Fruit fly (Drosophila melanogaster) whole organism, prepupa: ENCODE data around the gene Ubi-p63E.

ENCODE experiments used
- Blimp-1 ChIP-seq: fragments of 200-800 bp; sonication (Bioruptor generic); optimal IDR thresholded peaks from 3 replicates; lab custom pipeline; 2017; ENCODE audit warnings: missing biosample characterization, missing genetic modification characterization, mild to moderate bottlenecking, moderate library complexity, missing genetic modification reagents
- CG10631 ChIP-seq: fragments of 200-800 bp; sonication (Bioruptor generic); optimal IDR thresholded peaks from 2 replicates; lab custom pipeline; 2016; ENCODE audit warnings: missing biosample characterization, missing genetic modification characterization
- CG10669 ChIP-seq: fragments of 200-800 bp; sonication (Bioruptor generic); optimal IDR thresholded peaks from 3 replicates; lab custom pipeline; 2018; ENCODE audit warnings: missing biosample characterization, mild to moderate bottlenecking, missing genetic modification characterization, moderate library complexity
- CG11294 ChIP-seq: fragments of 200-800 bp; sonication (Bioruptor generic); IDR thresholded peaks from 2 replicates; pipeline ENCODE4 v1.3.6; 2022; ENCODE audit warnings: missing biosample characterization, missing genetic modification characterization
- CG11762 ChIP-seq: fragments of 200-800 bp; sonication (Bioruptor generic); optimal IDR thresholded peaks from 3 replicates; lab custom pipeline; 2016; ENCODE audit warnings: missing biosample characterization, missing genetic modification characterization; ENCODE audit not compliant: insufficient read depth
- CG11902 ChIP-seq: fragments of 200-800 bp; sonication (Bioruptor generic); optimal IDR thresholded peaks from 3 replicates; lab custom pipeline; 2016; ENCODE audit warnings: missing biosample characterization, missing genetic modification characterization
- CG1621 ChIP-seq: fragments of 200-800 bp; sonication (Bioruptor generic); optimal IDR thresholded peaks from 3 replicates; lab custom pipeline; 2018; ENCODE audit warnings: missing biosample characterization, mild to moderate bottlenecking, missing genetic modification characterization
- CG16779 ChIP-seq: fragments of 200-800 bp; sonication (Bioruptor generic); optimal IDR thresholded peaks from 3 replicates; lab custom pipeline; 2017; ENCODE audit warnings: missing biosample characterization, mild to moderate bottlenecking, missing genetic modification characterization
- CG32006 ChIP-seq: fragments of 200-800 bp; sonication (Bioruptor generic); optimal IDR thresholded peaks from 3 replicates; lab custom pipeline; 2017; ENCODE audit warnings: missing biosample characterization, mild to moderate bottlenecking, missing genetic modification characterization
- CG34406 ChIP-seq: fragments of 200-800 bp; sonication (Bioruptor generic); optimal IDR thresholded peaks from 3 replicates; lab custom pipeline; 2016; ENCODE audit warnings: missing biosample characterization, missing genetic modification characterization
- CG4318 ChIP-seq: fragments of 200-800 bp; sonication (Bioruptor generic); optimal IDR thresholded peaks from 3 replicates; lab custom pipeline; 2017; ENCODE audit warnings: missing biosample characterization, mild to moderate bottlenecking, missing genetic modification characterization
- CG6163 ChIP-seq: fragments of 200-800 bp; sonication (Bioruptor generic); IDR thresholded peaks from 3 replicates; pipeline ENCODE4 v1.3.6; 2022; ENCODE audit warnings: missing biosample characterization, missing genetic modification characterization
- CG6276 ChIP-seq: fragments of 200-800 bp; sonication (Bioruptor generic); optimal IDR thresholded peaks from 2 replicates; lab custom pipeline; 2017; ENCODE audit warnings: missing biosample characterization, mild to moderate bottlenecking, missing genetic modification characterization
- CG6808 ChIP-seq: fragments of 200-800 bp; sonication (Bioruptor generic); optimal IDR thresholded peaks from 3 replicates; lab custom pipeline; 2017; ENCODE audit warnings: missing biosample characterization, missing genetic modification characterization, mild to moderate bottlenecking, moderate library complexity, missing genetic modification reagents
- CG7368 ChIP-seq: fragments of 200-800 bp; sonication (Bioruptor generic); optimal IDR thresholded peaks from 3 replicates; lab custom pipeline; 2016; ENCODE audit warnings: missing biosample characterization, missing genetic modification characterization
- CG8119 ChIP-seq: fragments of 200-800 bp; sonication (Bioruptor generic); IDR thresholded peaks from 3 replicates; pipeline ENCODE4 v1.3.6; 2022; ENCODE audit warnings: missing biosample characterization, missing genetic modification characterization
- CG8319 ChIP-seq: fragments of 200-800 bp; sonication (Bioruptor generic); optimal IDR thresholded peaks from 3 replicates; lab custom pipeline; 2016; ENCODE audit warnings: missing biosample characterization, missing genetic modification characterization
- CG8632 ChIP-seq: fragments of 200-800 bp; sonication (Bioruptor generic); optimal IDR thresholded peaks from 3 replicates; lab custom pipeline; 2016; ENCODE audit warnings: missing biosample characterization, missing genetic modification characterization
- CG9139 ChIP-seq: fragments of 200-800 bp; sonication (Bioruptor generic); optimal IDR thresholded peaks from 3 replicates; lab custom pipeline; 2017; ENCODE audit warnings: missing biosample characterization, mild to moderate bottlenecking, missing genetic modification characterization
- Eip78C ChIP-seq: fragments of 200-800 bp; sonication (Bioruptor generic); peaks from one replicate; lab custom pipeline; 2016; ENCODE audit warnings: missing biosample characterization, missing genetic modification characterization
- Eip93F ChIP-seq: fragments of 200-800 bp; sonication (Bioruptor generic); optimal IDR thresholded peaks from 2 replicates; lab custom pipeline; 2016; ENCODE audit warnings: missing biosample characterization, mild to moderate bottlenecking, missing genetic modification characterization
- Ets21C ChIP-seq: fragments of 200-800 bp; sonication (Bioruptor generic); optimal IDR thresholded peaks from 3 replicates; lab custom pipeline; 2016; ENCODE audit warnings: missing biosample characterization, missing genetic modification characterization
- Ets96B ChIP-seq: fragments of 200-800 bp; optimal IDR thresholded peaks from 2 replicates; lab custom pipeline; 2019; ENCODE audit warnings: missing biosample characterization, mild to moderate bottlenecking, missing genetic modification characterization, moderate library complexity
- Gug ChIP-seq: fragments of 200-800 bp; sonication (Bioruptor generic); IDR thresholded peaks from 2 replicates; pipeline ENCODE4 v1.3.6; 2022; ENCODE audit warnings: missing biosample characterization, missing genetic modification characterization
- Hr38 ChIP-seq: sonication (Bioruptor generic); optimal IDR thresholded peaks from 2 replicates; lab custom pipeline; 2016; ENCODE audit warnings: missing biosample characterization, missing genetic modification characterization
- Hr39 ChIP-seq: fragments of 200-800 bp; sonication (Bioruptor generic); optimal IDR thresholded peaks from 2 replicates; lab custom pipeline; 2016; ENCODE audit warnings: missing biosample characterization, missing genetic modification characterization
- Hr4 ChIP-seq: fragments of 200-800 bp; sonication (Bioruptor generic); optimal IDR thresholded peaks from 3 replicates; lab custom pipeline; 2016; ENCODE audit warnings: missing biosample characterization, missing genetic modification characterization
- Lpt ChIP-seq: fragments of 200-800 bp; sonication (Bioruptor generic); optimal IDR thresholded peaks from 3 replicates; lab custom pipeline; 2016; ENCODE audit warnings: missing biosample characterization, missing genetic modification characterization
- Sox102F ChIP-seq: fragments of 200-800 bp; sonication (Bioruptor generic); optimal IDR thresholded peaks from 2 replicates; lab custom pipeline; 2016; ENCODE audit warnings: missing biosample characterization, mild to moderate bottlenecking, missing genetic modification characterization
- Sox15 ChIP-seq: fragments of 200-800 bp; sonication (Bioruptor generic); optimal IDR thresholded peaks from 3 replicates; lab custom pipeline; 2016; ENCODE audit warnings: missing biosample characterization, missing genetic modification characterization
- dac ChIP-seq: fragments of 200-800 bp; sonication (Bioruptor generic); optimal IDR thresholded peaks from 2 replicates; lab custom pipeline; 2017; ENCODE audit warnings: missing biosample characterization, mild to moderate bottlenecking, missing genetic modification characterization
- dsx ChIP-seq: fragments of 200-800 bp; optimal IDR thresholded peaks from 3 replicates; lab custom pipeline; 2019; ENCODE audit warnings: missing biosample characterization, mild to moderate bottlenecking, missing genetic modification characterization, moderate library complexity; ENCODE audit not compliant: poor library complexity, severe bottlenecking
- eg ChIP-seq: fragments of 200-800 bp; sonication (Bioruptor generic); IDR thresholded peaks from 3 replicates; pipeline ENCODE4 v1.3.6; 2022; ENCODE audit warnings: missing biosample characterization, missing genetic modification characterization
- esn ChIP-seq: fragments of 200-800 bp; sonication (Bioruptor generic); optimal IDR thresholded peaks from 2 replicates; lab custom pipeline; 2016; ENCODE audit warnings: missing biosample characterization, mild to moderate bottlenecking, missing genetic modification characterization, moderate library complexity
- fd59A ChIP-seq: fragments of 200-800 bp; sonication (Bioruptor generic); optimal IDR thresholded peaks from 2 replicates; lab custom pipeline; 2017; ENCODE audit warnings: missing biosample characterization, mild to moderate bottlenecking, missing genetic modification characterization, missing genetic modification reagents
- fkh ChIP-seq: fragments of 200-800 bp; sonication (Bioruptor generic); optimal IDR thresholded peaks from 3 replicates; lab custom pipeline; 2017; ENCODE audit warnings: missing biosample characterization, mild to moderate bottlenecking, missing genetic modification characterization, moderate library complexity
- lz ChIP-seq: fragments of 200-800 bp; sonication (Bioruptor generic); optimal IDR thresholded peaks from 3 replicates; lab custom pipeline; 2016; ENCODE audit warnings: missing biosample characterization, missing genetic modification characterization
- net ChIP-seq: fragments of 200-800 bp; sonication (Bioruptor generic); optimal IDR thresholded peaks from 3 replicates; lab custom pipeline; 2016; ENCODE audit warnings: missing biosample characterization, missing genetic modification characterization
- spab ChIP-seq: fragments of 200-800 bp; sonication (Bioruptor generic); optimal IDR thresholded peaks from 2 replicates; lab custom pipeline; 2017; ENCODE audit warnings: missing biosample characterization, mild to moderate bottlenecking, missing genetic modification characterization, missing genetic modification reagents
- ss ChIP-seq, 2 experiments: fragments of 200-800 bp; sonication (Bioruptor generic); optimal IDR thresholded peaks; 2 replicates in 1 of 2; 3 replicates in 1 of 2; lab custom pipeline; 2017 to 2018; ENCODE audit warnings: mild to moderate bottlenecking in 2 of 2, missing biosample characterization in 2 of 2, missing genetic modification characterization in 2 of 2, moderate library complexity in 1 of 2
- topi ChIP-seq: fragments of 200-800 bp; sonication (Bioruptor generic); optimal IDR thresholded peaks from 3 replicates; lab custom pipeline; 2016; ENCODE audit warnings: missing biosample characterization, missing genetic modification characterization

The Ubi-p63E gene

dm6 chr3L:3890860-3891259 lies 12.1 kb downstream of the Ubi-p63E start (continued):
- no peak for TF ChIP-seq net
- TF ChIP-seq CG6276 (GFP tag; lab: Kevin White, UChicago) = no peak
- TF ChIP-seq Hr4 (GFP tag; lab: Kevin White, UChicago) = peak; percentile 30
- TF ChIP-seq Hr39 (GFP tag; lab: Kevin White, UChicago) = peak; percentile 3
- peak; percentile 38 for TF ChIP-seq dsx (GFP tag; lab: Kevin White, UChicago)
- no peak for TF ChIP-seq Blimp-1 (GFP tag; lab: Kevin White, UChicago)
- no peak for TF ChIP-seq CG11902 (GFP tag; lab: Kevin White, UChicago)
- TF ChIP-seq CG6808 (GFP tag; lab: Kevin White, UChicago) = peak; percentile 34
- TF ChIP-seq Ets21C = no peak
- no peak for TF ChIP-seq Gug (GFP tag; lab: Robert Waterston, UW)
- no peak for TF ChIP-seq CG7368
- TF ChIP-seq Lpt (GFP tag; lab: Kevin White, UChicago) = peak; percentile 21
- no peak for TF ChIP-seq lz (GFP tag; lab: Kevin White, UChicago)
- TF ChIP-seq CG32006 (GFP tag; lab: Kevin White, UChicago) = peak; percentile 59
- TF ChIP-seq dac (GFP tag; lab: Kevin White, UChicago) = no peak
- TF ChIP-seq Sox102F (GFP tag; lab: Kevin White, UChicago) = no peak
- peak; percentile 43 for TF ChIP-seq CG10631 (GFP tag; lab: Kevin White, UChicago)
- TF ChIP-seq spab (GFP tag; lab: Kevin White, UChicago) = peak; percentile 29
- TF ChIP-seq CG4318 (GFP tag; lab: Kevin White, UChicago) = no peak
- TF ChIP-seq esn = peak; percentile 18
- no peak for TF ChIP-seq CG8632 (GFP tag; lab: Kevin White, UChicago)
- TF ChIP-seq topi (GFP tag; lab: Kevin White, UChicago) = peak; percentile 2
- TF ChIP-seq CG11294 (GFP tag; lab: Robert Waterston, UW) = no peak
- TF ChIP-seq CG34406 = peak; percentile 7
- TF ChIP-seq Eip78C = peak; percentile 73
- no peak for TF ChIP-seq CG8319 (GFP tag; lab: Kevin White, UChicago)
- TF ChIP-seq fd59A = no peak
- no peak for TF ChIP-seq Hr38 (GFP tag; lab: Kevin White, UChicago)
- TF ChIP-seq CG9139 (GFP tag; lab: Kevin White, UChicago) = no peak
- 0 out of 3 replicates have a peak, but pooled peaks have one; percentile 44 for TF ChIP-seq eg (GFP tag; lab: Robert Waterston, UW)
- peak; percentile 41 for TF ChIP-seq Ets96B (tag; lab: Kevin White, UChicago)
- TF ChIP-seq fkh (GFP tag; lab: Kevin White, UChicago) = no peak
- no peak for TF ChIP-seq Sox15 (GFP tag; lab: Kevin White, UChicago)
- TF ChIP-seq CG8119 (GFP tag; lab: Robert Waterston, UW) = peak; percentile 53; the same call in 1 of the 3 replicates
- TF ChIP-seq CG11762 = no peak

dm6 chr3L:3887392-3887791 lies 15.6 kb downstream of the Ubi-p63E start:
- TF ChIP-seq CG6808 (GFP tag; lab: Kevin White, UChicago) (no peak), CG4318 (GFP tag; lab: Kevin White, UChicago) (no peak)

dm6 chr3L:3885933-3886332 lies 17.1 kb downstream of the Ubi-p63E start:
- TF ChIP-seq CG10669 (GFP tag; lab: Kevin White, UChicago) = no peak
- no peak for TF ChIP-seq Eip93F
- no peak for TF ChIP-seq Hr4 (GFP tag; lab: Kevin White, UChicago)
- TF ChIP-seq CG4318 (GFP tag; lab: Kevin White, UChicago) = no peak
- TF ChIP-seq dac (GFP tag; lab: Kevin White, UChicago) = no peak
- no peak for TF ChIP-seq esn
- TF ChIP-seq CG6276 (GFP tag; lab: Kevin White, UChicago) = no peak
- TF ChIP-seq CG16779 (tag; lab: Kevin White, UChicago) = no peak
- no peak for TF ChIP-seq CG7368
- no peak for TF ChIP-seq ss (GFP tag; optimal IDR thresholded peaks at IDR 0.05; lab: Kevin White, UChicago)
- TF ChIP-seq dsx (GFP tag; lab: Kevin White, UChicago) = no peak
- TF ChIP-seq fkh (GFP tag; lab: Kevin White, UChicago) = no peak
- TF ChIP-seq CG8319 (GFP tag; lab: Kevin White, UChicago) = no peak
- TF ChIP-seq CG8119 (GFP tag; lab: Robert Waterston, UW) = no peak
- TF ChIP-seq CG6808 (GFP tag; lab: Kevin White, UChicago) = no peak
- TF ChIP-seq CG6163 (GFP tag; lab: Robert Waterston, UW) = no peak
- no peak for TF ChIP-seq CG1621 (tag; lab: Kevin White, UChicago)
- TF ChIP-seq CG11762 = no peak
